Fruit fly (Drosophila melanogaster) S2 (cell line): ENCODE measurements around the gene CG34148.

Experiments used
- CG8478 ChIP-seq: fragments of >200 bp; optimal IDR thresholded peaks from 2 replicates; lab custom pipeline; 2018
- CTCF ChIP-seq, 2 experiments: fragments of >200 bp; optimal IDR thresholded peaks; 2 replicates each; lab custom pipeline; 2018

DNA sequence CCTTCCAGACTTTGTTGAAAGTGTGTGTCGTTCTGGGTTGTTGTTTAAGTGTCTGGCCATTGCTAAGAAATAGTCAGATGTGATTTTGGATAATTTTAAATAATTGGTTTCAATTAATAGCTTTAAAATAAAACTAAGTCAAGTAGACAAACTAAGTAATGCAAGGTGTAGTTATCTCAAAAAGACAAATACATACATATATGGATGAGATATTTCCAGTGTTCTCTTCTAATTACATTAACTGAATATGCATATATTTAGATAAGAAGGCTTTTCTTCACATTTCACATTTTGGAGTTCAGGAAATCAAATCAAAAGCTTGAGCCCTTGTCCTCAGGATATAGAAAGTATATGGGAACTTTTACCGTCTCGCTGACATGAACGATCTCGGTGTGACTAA lies 850 bp downstream of the CG34148 start, which contains the start of gene P5CDh2:
- TF ChIP-seq CG8478 (lab: Kevin White, UChicago) (no peak), CTCF (optimal IDR thresholded peaks at IDR 0.05; lab: Kevin White, UChicago) (no peak)
